Worm (Caenorhabditis elegans) whole organism, L4/young adult: Measurements from ENCODE around the gene K01H12.4.

Experiments
- W03F9.2 ChIP-seq: fragments of 150-350 bp; optimal IDR thresholded peaks from 2 replicates; lab custom pipeline; 2014; ENCODE audit warnings: missing biosample characterization, missing genetic modification characterization
- dao-5 ChIP-seq: sonication (generic microtip); optimal IDR thresholded peaks from 2 replicates; lab custom pipeline; 2016; ENCODE audit warnings: missing genotype, missing genetic modification characterization, moderate library complexity, missing compliant biosample characterization
- him-1 ChIP-seq: sonication (generic microtip); optimal IDR thresholded peaks from 2 replicates; lab custom pipeline; 2016; ENCODE audit warnings: missing genotype, missing genetic modification reagents, missing genetic modification characterization, missing compliant biosample characterization

DNA sequence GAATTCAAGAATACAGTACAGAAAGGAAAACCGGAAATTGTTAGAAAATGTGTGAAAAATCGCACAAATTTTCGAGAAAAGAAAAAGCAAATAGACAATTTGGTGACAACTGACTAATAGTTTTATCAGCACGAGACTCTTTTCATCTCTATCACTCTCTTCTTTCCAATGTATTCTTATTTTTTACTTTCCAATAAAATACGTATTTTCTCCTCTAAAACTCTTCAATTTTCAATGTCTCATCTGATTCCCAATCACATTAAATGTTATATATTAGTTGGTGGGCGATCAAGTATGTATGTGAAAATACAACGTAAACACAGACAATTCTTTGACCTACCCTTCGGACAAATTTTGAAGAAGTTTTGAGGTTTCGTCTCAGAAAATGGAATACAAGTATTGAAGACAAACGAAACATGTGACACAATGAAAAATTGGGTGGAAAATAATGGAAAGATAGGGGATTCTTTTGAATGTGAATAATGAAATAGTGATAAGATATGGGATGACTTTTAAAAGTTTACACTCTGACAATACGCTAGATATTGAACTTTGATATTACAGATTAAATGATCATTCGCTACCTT is 24.4 kb downstream of the K01H12.4 start, which contains the start of gene cka-1:
- no peak for TF ChIP-seq him-1 (tag; lab: Kevin White, UChicago)
- no peak for TF ChIP-seq W03F9.2
- TF ChIP-seq dao-5 (tag; lab: Kevin White, UChicago), result no peak
